Fruit fly (Drosophila melanogaster) whole organism, embryonic: Measurements from ENCODE around the gene Surf1.

ENCODE experiments used
- B-H2 ChIP-seq: fragments of 200-800 bp; sonication (Bioruptor generic); optimal IDR thresholded peaks from 2 replicates; lab custom pipeline; 2018; ENCODE audit warnings: missing biosample characterization, mild to moderate bottlenecking, missing genetic modification characterization
- BEAF-32 ChIP-seq: fragments of 200-800 bp; sonication (Bioruptor generic); optimal IDR thresholded peaks from 3 replicates; lab custom pipeline; 2017; ENCODE audit warnings: missing biosample characterization, missing genetic modification characterization, mild to moderate bottlenecking, moderate library complexity, missing genetic modification reagents
- BtbVII ChIP-seq: fragments of 200-800 bp; sonication (Bioruptor generic); optimal IDR thresholded peaks from 3 replicates; lab custom pipeline; 2017; ENCODE audit warnings: missing biosample characterization, mild to moderate bottlenecking, missing genetic modification characterization
- CG1024 ChIP-seq: fragments of 200-800 bp; sonication (Bioruptor generic); IDR thresholded peaks from 2 replicates; pipeline ENCODE4 v1.3.6; 2022; ENCODE audit warnings: missing biosample characterization, missing genetic modification characterization
- CG10321 ChIP-seq: fragments of 200-800 bp; sonication (Bioruptor generic); IDR thresholded peaks from 2 replicates; pipeline ENCODE4 v1.3.6; 2022; ENCODE audit warnings: missing biosample characterization, missing genetic modification characterization
- CG15269 ChIP-seq: fragments of 200-800 bp; sonication (Bioruptor generic); optimal IDR thresholded peaks from 2 replicates; lab custom pipeline; 2018; ENCODE audit warnings: missing biosample characterization, mild to moderate bottlenecking, missing genetic modification characterization, moderate library complexity
- CG1603 ChIP-seq: fragments of 200-800 bp; sonication (Bioruptor generic); optimal IDR thresholded peaks from 2 replicates; lab custom pipeline; 2019; ENCODE audit warnings: missing biosample characterization, mild to moderate bottlenecking, missing genetic modification characterization, moderate library complexity
- CG17361 ChIP-seq: fragments of 200-800 bp; sonication (Bioruptor generic); IDR thresholded peaks from 3 replicates; pipeline ENCODE4 v1.3.6; 2022; ENCODE audit warnings: missing biosample characterization, missing genetic modification characterization
- CG2712 ChIP-seq: fragments of 200-800 bp; optimal IDR thresholded peaks from 3 replicates; lab custom pipeline; 2019; ENCODE audit warnings: missing biosample characterization, mild to moderate bottlenecking, missing genetic modification characterization, moderate library complexity
- CG31388 ChIP-seq: fragments of 200-800 bp; sonication (Bioruptor generic); optimal IDR thresholded peaks from 2 replicates; lab custom pipeline; 2016; ENCODE audit warnings: missing biosample characterization, missing genetic modification characterization
- CG32532 ChIP-seq: fragments of 200-800 bp; sonication (Bioruptor generic); IDR thresholded peaks from 2 replicates; pipeline ENCODE4 v1.3.6; 2022; ENCODE audit warnings: missing biosample characterization, missing genetic modification characterization
- CG34422 ChIP-seq: fragments of 200-800 bp; sonication (Bioruptor generic); IDR thresholded peaks from 3 replicates; pipeline ENCODE4 v1.3.6; 2022; ENCODE audit warnings: missing biosample characterization, missing genetic modification characterization
- CG3838 ChIP-seq: fragments of 200-800 bp; sonication (Bioruptor generic); optimal IDR thresholded peaks from 3 replicates; lab custom pipeline; 2016; ENCODE audit warnings: missing biosample characterization, missing genetic modification characterization
- CG3847 ChIP-seq: fragments of 200-800 bp; sonication (Bioruptor generic); IDR thresholded peaks from 2 replicates; pipeline ENCODE4 v1.3.6; 2022; ENCODE audit warnings: missing biosample characterization, missing genetic modification characterization
- CG4854 ChIP-seq: fragments of 200-800 bp; sonication (Bioruptor generic); optimal IDR thresholded peaks from 2 replicates; lab custom pipeline; 2016; ENCODE audit warnings: missing biosample characterization, missing genetic modification characterization, inconsistent platforms
- CG5245 ChIP-seq: fragments of 200-800 bp; sonication (Bioruptor generic); optimal IDR thresholded peaks from 3 replicates; lab custom pipeline; 2016; ENCODE audit warnings: missing biosample characterization, missing genetic modification characterization
- CG6765 ChIP-seq: fragments of 200-800 bp; sonication (Bioruptor generic); optimal IDR thresholded peaks from 3 replicates; lab custom pipeline; 2017; ENCODE audit warnings: missing biosample characterization, mild to moderate bottlenecking, missing genetic modification characterization
- CG6854 ChIP-seq: fragments of 200-800 bp; sonication (Bioruptor generic); optimal IDR thresholded peaks from 3 replicates; lab custom pipeline; 2017; ENCODE audit warnings: missing biosample characterization, mild to moderate bottlenecking, missing genetic modification characterization
- CG7745 ChIP-seq: fragments of 200-800 bp; sonication (Bioruptor generic); optimal IDR thresholded peaks from 2 replicates; lab custom pipeline; 2018; ENCODE audit warnings: missing biosample characterization, mild to moderate bottlenecking, missing genetic modification characterization, moderate library complexity
- CG8765 ChIP-seq: fragments of 200-800 bp; sonication (Bioruptor generic); IDR thresholded peaks from 2 replicates; pipeline ENCODE4 v1.3.6; 2022; ENCODE audit warnings: missing biosample characterization, missing genetic modification characterization
- CG9876 ChIP-seq: fragments of 200-800 bp; sonication (Bioruptor generic); optimal IDR thresholded peaks from 2 replicates; lab custom pipeline; 2016; ENCODE audit warnings: missing biosample characterization, missing genetic modification characterization
- Dek ChIP-seq: fragments of 200-800 bp; sonication (Bioruptor generic); optimal IDR thresholded peaks from 3 replicates; lab custom pipeline; 2019; ENCODE audit warnings: missing biosample characterization, mild to moderate bottlenecking, missing genetic modification characterization, moderate library complexity
- Dip3 ChIP-seq: fragments of 200-800 bp; sonication (Bioruptor generic); optimal IDR thresholded peaks from 3 replicates; lab custom pipeline; 2016; ENCODE audit warnings: missing biosample characterization, missing genetic modification characterization
- Dref ChIP-seq: fragments of 200-800 bp; sonication (Bioruptor generic); IDR thresholded peaks from 2 replicates; pipeline ENCODE4 v1.3.6; 2022; ENCODE audit warnings: missing biosample characterization, missing genetic modification characterization
- HmgZ ChIP-seq: fragments of 200-800 bp; sonication (Bioruptor generic); optimal IDR thresholded peaks from 2 replicates; lab custom pipeline; 2018; ENCODE audit warnings: missing biosample characterization, mild to moderate bottlenecking, missing genetic modification characterization
- Hr39 ChIP-seq: fragments of >200 bp; optimal IDR thresholded peaks from 2 replicates; lab custom pipeline; 2017
- Nf-YC ChIP-seq: fragments of 200-800 bp; optimal IDR thresholded peaks from 3 replicates; lab custom pipeline; 2019; ENCODE audit warnings: missing biosample characterization, mild to moderate bottlenecking, missing genetic modification characterization, moderate library complexity
- NfI ChIP-seq: fragments of 200-800 bp; sonication (Bioruptor generic); optimal IDR thresholded peaks from 3 replicates; lab custom pipeline; 2018; ENCODE audit warnings: missing biosample characterization, mild to moderate bottlenecking, missing genetic modification characterization, moderate library complexity
- Sry-β ChIP-seq: fragments of 200-800 bp; sonication (Bioruptor generic); optimal IDR thresholded peaks from 2 replicates; lab custom pipeline; 2018; ENCODE audit warnings: missing biosample characterization, mild to moderate bottlenecking, missing genetic modification characterization, moderate library complexity
- Sry-δ ChIP-seq: fragments of 200-800 bp; sonication (Bioruptor generic); optimal IDR thresholded peaks from 2 replicates; lab custom pipeline; 2016; ENCODE audit warnings: missing biosample characterization, missing genetic modification characterization
- bsh ChIP-seq, 2 experiments: fragments of 200-800 bp; sonication (Bioruptor generic); optimal IDR thresholded peaks; 2 replicates each; lab custom pipeline; 2017 to 2018; ENCODE audit warnings: mild to moderate bottlenecking in 2 of 2, missing biosample characterization in 2 of 2, missing genetic modification characterization in 2 of 2, moderate library complexity in 1 of 2
- caup ChIP-seq: fragments of 200-800 bp; sonication (Bioruptor generic); optimal IDR thresholded peaks from 3 replicates; lab custom pipeline; 2017; ENCODE audit warnings: missing biosample characterization, mild to moderate bottlenecking, missing genetic modification characterization, moderate library complexity; ENCODE audit not compliant: severe bottlenecking
- cwo ChIP-seq: fragments of 200-800 bp; sonication (Bioruptor generic); optimal IDR thresholded peaks from 3 replicates; lab custom pipeline; 2017; ENCODE audit warnings: missing biosample characterization, missing genetic modification characterization, mild to moderate bottlenecking, moderate library complexity, missing genetic modification reagents
- eyg ChIP-seq: fragments of 200-800 bp; sonication (Bioruptor generic); optimal IDR thresholded peaks from 3 replicates; lab custom pipeline; 2016; ENCODE audit warnings: missing biosample characterization, missing genetic modification characterization
- grn ChIP-seq: fragments of 200-800 bp; sonication (Bioruptor generic); optimal IDR thresholded peaks from 3 replicates; lab custom pipeline; 2017; ENCODE audit warnings: missing biosample characterization, missing genetic modification characterization
- gsb-n ChIP-seq: fragments of 200-800 bp; sonication (Bioruptor generic); optimal IDR thresholded peaks from 3 replicates; lab custom pipeline; 2018; ENCODE audit warnings: missing biosample characterization, mild to moderate bottlenecking, missing genetic modification characterization
- hkb ChIP-seq, 2 experiments: fragments of 200-800 bp in 1 of 2; fragments of >200 bp in 1 of 2; sonication (Bioruptor generic) in 1 of 2; IDR thresholded peaks in 1 of 2; optimal IDR thresholded peaks in 1 of 2; 2 replicates each; pipeline versions ENCODE4 v1.3.6 to Lab custom; 2017 to 2022; ENCODE audit warnings: missing biosample characterization in 1 of 2, missing genetic modification characterization in 1 of 2
- lab ChIP-seq: fragments of 200-800 bp; sonication (Bioruptor generic); optimal IDR thresholded peaks from 3 replicates; lab custom pipeline; 2017; ENCODE audit warnings: missing biosample characterization, missing genetic modification characterization, mild to moderate bottlenecking, moderate library complexity, missing genetic modification reagents
- maf-S ChIP-seq: fragments of 200-800 bp; sonication (Bioruptor generic); optimal IDR thresholded peaks from 2 replicates; lab custom pipeline; 2016; ENCODE audit warnings: missing biosample characterization, missing genetic modification characterization
- nerfin-2 ChIP-seq: fragments of 200-800 bp; sonication (Bioruptor generic); IDR thresholded peaks from 2 replicates; pipeline ENCODE4 v1.3.6; 2022; ENCODE audit warnings: missing biosample characterization, missing genetic modification characterization; ENCODE audit not compliant: partially characterized antibody
- salm ChIP-seq: fragments of 200-800 bp; sonication (Bioruptor generic); optimal IDR thresholded peaks from 2 replicates; lab custom pipeline; 2018; ENCODE audit warnings: missing biosample characterization, mild to moderate bottlenecking, missing genetic modification characterization
- scrt ChIP-seq: fragments of 200-800 bp; sonication (Bioruptor generic); optimal IDR thresholded peaks from 2 replicates; lab custom pipeline; 2018; ENCODE audit warnings: missing biosample characterization, mild to moderate bottlenecking, missing genetic modification characterization, moderate library complexity
- sob ChIP-seq: fragments of 200-800 bp; sonication (Bioruptor generic); IDR thresholded peaks from 2 replicates; pipeline ENCODE4 v1.3.6; 2022; ENCODE audit warnings: missing biosample characterization, missing genetic modification characterization
- sqz ChIP-seq: fragments of 200-800 bp; sonication (Bioruptor generic); optimal IDR thresholded peaks from 3 replicates; lab custom pipeline; 2018; ENCODE audit warnings: missing biosample characterization, mild to moderate bottlenecking, missing genetic modification characterization
- stwl ChIP-seq: fragments of 200-800 bp; sonication (Bioruptor generic); optimal IDR thresholded peaks from 3 replicates; lab custom pipeline; 2018; ENCODE audit warnings: missing biosample characterization, mild to moderate bottlenecking, missing genetic modification characterization, moderate library complexity
- toy ChIP-seq: fragments of 200-800 bp; sonication (Bioruptor generic); IDR thresholded peaks from 2 replicates; pipeline ENCODE4 v1.3.6; 2022; ENCODE audit warnings: missing biosample characterization, missing genetic modification characterization
- trh ChIP-seq: fragments of 200-800 bp; sonication (Bioruptor generic); optimal IDR thresholded peaks from 2 replicates; lab custom pipeline; 2016; ENCODE audit warnings: missing biosample characterization, missing genetic modification characterization
- tup ChIP-seq: fragments of 200-800 bp; sonication (Bioruptor generic); optimal IDR thresholded peaks from 2 replicates; lab custom pipeline; 2016; ENCODE audit warnings: missing biosample characterization, mild to moderate bottlenecking, missing genetic modification characterization, moderate library complexity

Surf1 gene

DNA sequence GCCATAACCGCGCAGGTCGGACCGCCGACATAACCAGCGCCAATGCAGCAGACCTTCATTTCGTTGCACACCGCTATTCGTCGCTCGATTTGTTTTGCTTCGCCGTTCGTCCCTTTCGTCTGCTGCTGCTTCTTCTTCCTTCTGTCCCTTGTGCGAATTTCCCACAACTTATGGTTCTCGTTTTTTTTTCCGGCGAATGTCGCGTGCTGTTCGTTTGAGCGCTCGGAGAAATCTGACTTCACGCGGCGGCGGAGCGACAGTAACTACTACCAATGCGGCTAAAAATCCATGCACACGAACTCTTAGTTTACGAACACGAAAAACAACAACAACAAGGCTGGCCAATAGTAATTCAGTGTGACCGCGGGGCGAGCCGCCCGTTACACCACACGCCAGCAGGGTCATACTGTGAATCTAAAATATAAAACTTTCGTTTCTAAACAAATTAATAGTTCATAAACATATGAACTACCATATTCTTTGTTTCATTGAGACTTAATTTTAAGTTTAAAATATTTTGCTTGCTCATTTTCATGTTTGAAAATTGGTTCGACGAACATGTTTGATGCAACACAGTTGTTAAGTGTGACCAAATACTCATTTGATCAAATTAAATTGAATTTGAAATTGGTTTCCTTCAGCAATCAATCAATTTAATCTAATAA is 6.5 kb downstream of the Surf1 start, which contains the start of gene sgl (continued):
- TF ChIP-seq Dek (tag; lab: Kevin White, UChicago) (peak; percentile 41), nerfin-2 (GFP tag; lab: Robert Waterston, UW) (peak; percentile 27; the same call in 1 of the 2 replicates), cwo (GFP tag; lab: Kevin White, UChicago) (peak; percentile 53), HmgZ (tag; lab: Kevin White, UChicago) (peak; percentile 55), CG17361 (GFP tag; lab: Robert Waterston, UW) (0 out of 3 replicates have a peak, but pooled peaks have one; percentile 6), CG31388 (GFP tag; lab: Kevin White, UChicago) (no peak), salm (tag; lab: Kevin White, UChicago) (no peak), CG9876 (GFP tag; lab: Kevin White, UChicago) (peak; percentile 16), CG3847 (GFP tag; lab: Robert Waterston, UW) (no peak), Hr39 (lab: Kevin White, UChicago) (no peak), CG6765 (GFP tag; lab: Kevin White, UChicago) (peak; percentile 38), Dref (GFP tag; lab: Robert Waterston, UW) (peak; percentile 34; the same call in 1 of the 2 replicates), lab (GFP tag; lab: Kevin White, UChicago) (no peak), hkb (optimal IDR thresholded peaks at IDR 0.05; lab: Kevin White, UChicago) (peak; percentile 28), hkb (GFP tag; IDR thresholded peaks at IDR 0.05; lab: Robert Waterston, UW) (peak; percentile 23; the same call in 1 of the 2 replicates), CG10321 (GFP tag; lab: Robert Waterston, UW) (no peak), Nf-YC (peak; percentile 100), sqz (peak; percentile 81), B-H2 (GFP tag; lab: Kevin White, UChicago) (peak; percentile 74), scrt (peak; percentile 53), gsb-n (tag; lab: Kevin White, UChicago) (peak; percentile 15), CG15269 (tag; lab: Kevin White, UChicago) (peak; percentile 40), CG5245 (no peak), caup (GFP tag; lab: Kevin White, UChicago) (peak; percentile 60), CG1024 (GFP tag; lab: Robert Waterston, UW) (peak; percentile 28; the same call in 1 of the 2 replicates), trh (GFP tag; lab: Kevin White, UChicago) (no peak), CG7745 (no peak), CG32532 (peak; percentile 41), bsh (GFP tag; optimal IDR thresholded peaks at IDR 0.05; lab: Kevin White, UChicago) (no peak), BEAF-32 (GFP tag; lab: Kevin White, UChicago) (peak; percentile 38), CG34422 (GFP tag; lab: Robert Waterston, UW) (peak; percentile 91), stwl (tag; lab: Kevin White, UChicago) (peak; percentile 99), CG1603 (tag; lab: Kevin White, UChicago) (peak; percentile 38), CG2712 (tag; lab: Kevin White, UChicago) (peak; percentile 7), eyg (peak; percentile 22), maf-S (no peak), CG6854 (GFP tag; lab: Kevin White, UChicago) (peak; percentile 13), tup (no peak), sob (GFP tag; lab: Robert Waterston, UW) (peak; percentile 63; the same call in 1 of the 2 replicates), CG8765 (GFP tag; lab: Robert Waterston, UW) (0 out of 2 replicates have a peak, but pooled peaks have one; percentile 5), BtbVII (GFP tag; lab: Kevin White, UChicago) (peak; percentile 66), Sry-β (GFP tag; lab: Kevin White, UChicago) (peak; percentile 50), Sry-δ (GFP tag; lab: Kevin White, UChicago) (peak; percentile 13), CG4854 (GFP tag; lab: Kevin White, UChicago) (peak; percentile 1), toy (GFP tag; lab: Robert Waterston, UW) (no peak), Dip3 (GFP tag; lab: Kevin White, UChicago) (peak; percentile 16), NfI (GFP tag; lab: Kevin White, UChicago) (peak; percentile 14), grn (GFP tag; lab: Kevin White, UChicago) (no peak), CG3838 (peak; percentile 7)
